Worm (Caenorhabditis elegans): ENCODE results near the gene sdf-9.

DNA sequence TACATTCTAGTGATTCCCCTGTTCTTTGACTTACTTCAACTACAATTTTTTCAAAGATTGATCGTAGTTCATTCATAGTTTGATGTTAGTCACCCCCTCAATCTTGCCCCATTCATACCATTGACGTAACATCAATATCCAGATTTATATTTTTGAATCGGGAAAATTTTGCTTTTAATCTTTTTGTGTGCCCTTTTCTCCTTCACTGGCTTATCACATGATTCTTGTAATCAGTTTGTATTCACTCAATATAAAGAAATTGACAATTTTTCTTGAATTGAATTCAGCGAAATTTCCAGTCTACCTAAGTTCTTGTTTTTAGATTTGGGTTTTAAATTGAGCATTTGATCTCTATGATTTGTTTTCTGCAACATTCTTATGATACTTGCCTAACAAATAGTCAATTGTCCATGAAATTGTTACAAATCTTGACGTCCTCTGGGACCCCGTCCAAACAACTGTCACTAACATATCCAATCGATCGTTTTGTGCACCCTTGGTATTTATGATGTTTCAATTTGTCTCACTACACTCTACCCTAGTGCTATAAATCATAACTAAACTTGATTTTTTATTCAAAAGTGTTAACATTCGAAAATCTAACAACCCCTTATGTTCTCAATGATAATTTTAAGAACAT lies 18.2 kb upstream of the sdf-9 start:
- TF ChIP-seq ceh-28 (tag; optimal IDR thresholded peaks at IDR 0.05) (no peak), mdl-1 (tag; optimal IDR thresholded peaks at IDR 0.05) (no peak), ama-1 (optimal IDR thresholded peaks at IDR 0.05) (no peak), daf-19 (GFP tag; conservative IDR thresholded peaks at IDR 0.05) (no peak), madf-5 (GFP tag; IDR thresholded peaks at IDR 0.05) (no peak), duxl-1 (tag; optimal IDR thresholded peaks at IDR 0.05; ENCODE audit: poor library complexity) (no peak), nhr-76 (tag; optimal IDR thresholded peaks at IDR 0.05) (no peak), pha-4 (GFP tag; IDR thresholded peaks at IDR 0.05) (no peak), pha-4 (tag; optimal IDR thresholded peaks at IDR 0.05) (no peak)
